Fruit fly (Drosophila melanogaster): ENCODE results near the gene Rpt2.

dm6 chr3R:23938564-23939122, 7.3 kb upstream of the Rpt2 start:
- TF ChIP-seq chinmo (GFP tag; IDR thresholded peaks at IDR 0.05; ENCODE audit: partially characterized antibody) (no peak), Adf1 (GFP tag; IDR thresholded peaks at IDR 0.05) (no peak), sug (tag; optimal IDR thresholded peaks at IDR 0.05) (peak; percentile 62)

Data from whole organism, embryonic.